Worm (Caenorhabditis elegans) whole organism, L1 larva: Measurements from ENCODE around the gene F54E7.9.

Experiments
- C04F5.9 ChIP-seq: sonication (generic microtip); optimal IDR thresholded peaks from 2 replicates; lab custom pipeline; 2016; ENCODE audit warnings: missing genetic modification characterization, missing compliant biosample characterization
- C16A3.4 ChIP-seq: fragments of 150-350 bp; optimal IDR thresholded peaks from 2 replicates; lab custom pipeline; 2014; ENCODE audit warnings: missing biosample characterization, missing genetic modification characterization
- F16B12.6 ChIP-seq: fragments of 150-350 bp; optimal IDR thresholded peaks from 2 replicates; lab custom pipeline; 2014; ENCODE audit warnings: missing biosample characterization, missing genetic modification characterization
- Y116A8C.19 ChIP-seq: sonication (generic microtip); optimal IDR thresholded peaks from 2 replicates; lab custom pipeline; 2016; ENCODE audit warnings: missing compliant biosample characterization, missing genetic modification characterization, borderline replicate concordance
- alr-1 ChIP-seq: fragments of 200-800 bp; sonication (Bioruptor generic); optimal IDR thresholded peaks from 2 replicates; lab custom pipeline; 2018; ENCODE audit warnings: borderline replicate concordance, mild to moderate bottlenecking, missing genetic modification characterization, missing compliant biosample characterization
- aly-2 ChIP-seq: fragments of 150-350 bp; optimal IDR thresholded peaks from 2 replicates; lab custom pipeline; 2014; ENCODE audit warnings: missing biosample characterization, missing genetic modification characterization
- ama-1 ChIP-seq: fragments of 150-350 bp; optimal IDR thresholded peaks from 2 replicates; lab custom pipeline; 2014
- ceh-8 ChIP-seq: fragments of 200-800 bp; sonication (Bioruptor generic); optimal IDR thresholded peaks from 2 replicates; lab custom pipeline; 2018; ENCODE audit warnings: mild to moderate bottlenecking, missing genetic modification characterization, moderate library complexity, missing compliant biosample characterization
- ceh-88 ChIP-seq: fragments of 200-800 bp; sonication (Bioruptor generic); IDR thresholded peaks from 2 replicates; pipeline ENCODE4 v1.3.6; 2022; ENCODE audit warnings: missing genetic modification characterization, missing compliant biosample characterization
- dpl-1 ChIP-seq, 3 experiments: fragments of 150-350 bp in 2 of 3; sonication (generic microtip) in 1 of 3; optimal IDR thresholded peaks; 2 replicates each; lab custom pipeline; 2014 to 2017; ENCODE audit warnings: missing biosample characterization in 3 of 3, missing genetic modification characterization in 3 of 3, missing genetic modification reagents in 3 of 3
- dsc-1 ChIP-seq: sonication (generic microtip); optimal IDR thresholded peaks from 2 replicates; lab custom pipeline; 2016; ENCODE audit warnings: mild to moderate bottlenecking, missing genetic modification characterization, missing compliant biosample characterization
- efl-3 ChIP-seq: fragments of 200-800 bp; sonication (Bioruptor generic); optimal IDR thresholded peaks from 2 replicates; lab custom pipeline; 2018; ENCODE audit warnings: mild to moderate bottlenecking, missing genetic modification characterization, missing compliant biosample characterization
- egl-13 ChIP-seq: sonication (generic microtip); optimal IDR thresholded peaks from 2 replicates; lab custom pipeline; 2016; ENCODE audit warnings: missing genotype, missing genetic modification reagents, missing genetic modification characterization, missing compliant biosample characterization
- egl-27 ChIP-seq, 2 experiments: fragments of 150-350 bp in 1 of 2; sonication (generic microtip); optimal IDR thresholded peaks; 3 replicates each; lab custom pipeline; 2017 to 2018; ENCODE audit warnings: missing biosample characterization in 2 of 2, missing genetic modification characterization in 2 of 2, missing genetic modification reagents in 2 of 2
- elt-3 ChIP-seq, 6 experiments: fragments of 150-350 bp in 1 of 6; sonication (generic microtip); optimal IDR thresholded peaks; 2 replicates each; lab custom pipeline; 2017 to 2018; ENCODE audit warnings: missing biosample characterization in 6 of 6, missing genetic modification characterization in 6 of 6, inconsistent platforms in 1 of 6
- fkh-10 ChIP-seq: sonication (generic microtip); optimal IDR thresholded peaks from 2 replicates; lab custom pipeline; 2017; ENCODE audit warnings: missing biosample characterization, missing genetic modification reagents, missing genetic modification characterization
- fkh-4 ChIP-seq: sonication (generic microtip); optimal IDR thresholded peaks from 2 replicates; lab custom pipeline; 2016; ENCODE audit warnings: missing compliant biosample characterization, missing genetic modification characterization, borderline replicate concordance
- fkh-8 ChIP-seq: sonication (generic microtip); optimal IDR thresholded peaks from 2 replicates; lab custom pipeline; 2016; ENCODE audit warnings: mild to moderate bottlenecking, missing genetic modification characterization, missing compliant biosample characterization
- fos-1 ChIP-seq: fragments of 150-350 bp; optimal IDR thresholded peaks from 2 replicates; lab custom pipeline; 2014; ENCODE audit warnings: missing biosample characterization, missing genetic modification characterization
- grh-1 ChIP-seq: fragments of 200-800 bp; sonication (Bioruptor generic); IDR thresholded peaks from 2 replicates; pipeline ENCODE4 v1.3.6; 2022; ENCODE audit warnings: missing genetic modification reagents, missing genetic modification characterization, missing compliant biosample characterization
- hlh-4 ChIP-seq: sonication (generic microtip); optimal IDR thresholded peaks from 2 replicates; lab custom pipeline; 2016; ENCODE audit warnings: mild to moderate bottlenecking, missing genetic modification characterization, missing compliant biosample characterization
- irx-1 ChIP-seq: sonication (generic microtip); optimal IDR thresholded peaks from 2 replicates; lab custom pipeline; 2016; ENCODE audit warnings: missing genetic modification characterization, missing compliant biosample characterization
- isw-1 ChIP-seq: fragments of 200-800 bp; sonication (Bioruptor generic); IDR thresholded peaks from 2 replicates; pipeline ENCODE4 v1.3.6; 2022; ENCODE audit warnings: missing genetic modification characterization, missing compliant biosample characterization
- lin-35 ChIP-seq, 2 experiments: fragments of 150-350 bp; optimal IDR thresholded peaks; 2 replicates each; lab custom pipeline; 2014; ENCODE audit warnings: missing biosample characterization in 2 of 2, missing genetic modification characterization in 2 of 2, missing genetic modification reagents in 2 of 2
- lin-39 ChIP-seq: fragments of 150-350 bp; optimal IDR thresholded peaks from 2 replicates; lab custom pipeline; 2014; ENCODE audit warnings: missing biosample characterization, missing genetic modification reagents, missing genetic modification characterization
- mep-1 ChIP-seq: fragments of 150-350 bp; optimal IDR thresholded peaks from 2 replicates; lab custom pipeline; 2014; ENCODE audit warnings: missing biosample characterization, missing genetic modification characterization
- nhr-11 ChIP-seq: fragments of 150-350 bp; optimal IDR thresholded peaks from 2 replicates; lab custom pipeline; 2014; ENCODE audit warnings: missing biosample characterization, missing genetic modification characterization
- nhr-12 ChIP-seq: sonication (generic microtip); optimal IDR thresholded peaks from 2 replicates; lab custom pipeline; 2017; ENCODE audit warnings: missing biosample characterization, missing genetic modification characterization
- nhr-20 ChIP-seq: sonication (generic microtip); optimal IDR thresholded peaks from 2 replicates; lab custom pipeline; 2016; ENCODE audit warnings: mild to moderate bottlenecking, missing genetic modification characterization, missing compliant biosample characterization
- nhr-71 ChIP-seq: sonication (generic microtip); optimal IDR thresholded peaks from 2 replicates; lab custom pipeline; 2016; ENCODE audit warnings: mild to moderate bottlenecking, missing genetic modification characterization, moderate library complexity, missing compliant biosample characterization
- nhr-76 ChIP-seq: sonication (generic microtip); optimal IDR thresholded peaks from 2 replicates; lab custom pipeline; 2017; ENCODE audit warnings: missing biosample characterization, missing genetic modification characterization
- nhr-85 ChIP-seq: sonication (generic microtip); peaks from one replicate; lab custom pipeline; 2016; ENCODE audit warnings: missing genetic modification characterization, inconsistent platforms, missing compliant biosample characterization
- pag-3 ChIP-seq: sonication (generic microtip); optimal IDR thresholded peaks from 2 replicates; lab custom pipeline; 2017; ENCODE audit warnings: missing genetic modification characterization, mild to moderate bottlenecking, missing compliant biosample characterization, antibody characterized with exemption, borderline replicate concordance; ENCODE audit not compliant: insufficient read depth
- pax-3 ChIP-seq: fragments of 200-800 bp; sonication (Bioruptor generic); optimal IDR thresholded peaks from 2 replicates; lab custom pipeline; 2018; ENCODE audit warnings: mild to moderate bottlenecking, missing genetic modification characterization, moderate library complexity, missing compliant biosample characterization
- skn-1 ChIP-seq: fragments of 150-350 bp; optimal IDR thresholded peaks from 2 replicates; lab custom pipeline; 2014; ENCODE audit warnings: missing biosample characterization, missing genetic modification characterization
- snpc-4 ChIP-seq: fragments of 150-350 bp; optimal IDR thresholded peaks from 2 replicates; lab custom pipeline; 2014; ENCODE audit warnings: missing biosample characterization, missing genetic modification characterization
- sox-4 ChIP-seq: sonication (generic microtip); optimal IDR thresholded peaks from 2 replicates; lab custom pipeline; 2016; ENCODE audit warnings: missing genetic modification characterization, missing compliant biosample characterization
- tlp-1 ChIP-seq: fragments of 150-350 bp; optimal IDR thresholded peaks from 2 replicates; lab custom pipeline; 2014; ENCODE audit warnings: missing biosample characterization, missing genetic modification characterization
- unc-130 ChIP-seq: fragments of 150-350 bp; optimal IDR thresholded peaks from 2 replicates; lab custom pipeline; 2017; ENCODE audit warnings: missing biosample characterization, missing genetic modification characterization, inconsistent platforms
- unc-62 ChIP-seq: fragments of 150-350 bp; optimal IDR thresholded peaks from 2 replicates; lab custom pipeline; 2014; ENCODE audit warnings: missing biosample characterization, missing genetic modification reagents, missing genetic modification characterization
- unc-86 ChIP-seq: sonication (generic microtip); optimal IDR thresholded peaks from 2 replicates; lab custom pipeline; 2016; ENCODE audit warnings: missing genetic modification characterization, missing compliant biosample characterization
- unc-98 ChIP-seq: fragments of 200-800 bp; sonication (Bioruptor generic); IDR thresholded peaks from 2 replicates; pipeline ENCODE4 v1.3.6; 2022; ENCODE audit warnings: missing genetic modification characterization, missing compliant biosample characterization
- xbp-1 ChIP-seq: sonication (generic microtip); optimal IDR thresholded peaks from 2 replicates; lab custom pipeline; 2016; ENCODE audit warnings: missing genetic modification characterization, missing compliant biosample characterization
- zag-1 ChIP-seq: fragments of 150-350 bp; optimal IDR thresholded peaks from 2 replicates; lab custom pipeline; 2014; ENCODE audit warnings: missing biosample characterization, missing genetic modification characterization
- zip-4 ChIP-seq: fragments of 200-800 bp; sonication (Bioruptor generic); optimal IDR thresholded peaks from 2 replicates; lab custom pipeline; 2018; ENCODE audit warnings: mild to moderate bottlenecking, missing genetic modification characterization, moderate library complexity, missing compliant biosample characterization
- ztf-11 ChIP-seq, 2 experiments: sonication (generic microtip); optimal IDR thresholded peaks; 2 replicates each; lab custom pipeline; 2016 to 2017; ENCODE audit warnings: missing genetic modification characterization in 2 of 2, missing biosample characterization in 1 of 2, missing compliant biosample characterization in 1 of 2
- ztf-4 ChIP-seq: fragments of 150-350 bp; optimal IDR thresholded peaks from 2 replicates; lab custom pipeline; 2014; ENCODE audit warnings: missing biosample characterization, missing genetic modification characterization

The F54E7.9 gene

DNA sequence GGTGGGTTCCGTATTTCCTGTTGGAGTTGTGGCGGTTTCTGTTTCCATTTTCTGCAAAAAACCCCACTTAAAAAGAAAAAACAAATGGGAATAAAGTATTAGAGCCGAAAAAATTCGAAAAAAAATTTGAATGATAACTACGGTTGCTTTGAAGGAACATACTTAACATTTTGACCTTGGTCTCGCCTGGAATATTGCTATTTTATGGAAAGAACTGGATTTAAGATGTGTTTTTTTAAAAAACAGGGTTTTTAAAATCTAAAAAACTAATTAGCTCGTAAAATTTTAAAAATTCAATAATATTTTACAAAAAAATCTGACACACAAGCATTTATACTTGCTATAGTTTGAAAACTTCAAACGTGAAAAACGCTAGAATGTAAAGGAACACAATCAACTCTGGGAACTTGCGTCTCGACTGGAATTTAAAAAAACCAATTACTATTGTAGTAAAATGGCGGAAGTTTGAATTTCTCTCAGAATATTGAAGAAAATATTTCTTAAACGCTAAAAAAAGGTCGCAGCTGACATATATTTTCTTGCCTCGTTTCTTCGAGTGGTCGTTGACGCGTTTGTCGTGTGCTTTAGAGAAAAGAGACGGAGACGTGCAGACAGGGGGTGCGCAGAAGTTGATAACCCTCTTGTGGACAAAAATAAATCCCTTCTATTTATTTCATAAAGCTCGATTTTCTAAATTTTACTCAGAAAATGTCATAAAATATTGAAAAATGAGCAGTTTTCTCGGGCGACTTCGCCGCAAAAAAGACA lies 20.5 kb upstream of the F54E7.9 start, which contains the start of the genes lgg-3 and rgs-5 (continued):
- TF ChIP-seq nhr-20 (tag; lab: Kevin White, UChicago) = peak; percentile 3
- no peak for TF ChIP-seq snpc-4
- no peak for TF ChIP-seq unc-62
- TF ChIP-seq ztf-4 (tag; lab: Kevin White, UChicago) = no peak
- no peak for TF ChIP-seq egl-13 (tag; lab: Kevin White, UChicago)
- TF ChIP-seq egl-27 (tag; optimal IDR thresholded peaks at IDR 0.05; lab: Kevin White, UChicago) = no peak
- TF ChIP-seq pag-3 (tag; lab: Kevin White, UChicago) = no peak

DNA sequence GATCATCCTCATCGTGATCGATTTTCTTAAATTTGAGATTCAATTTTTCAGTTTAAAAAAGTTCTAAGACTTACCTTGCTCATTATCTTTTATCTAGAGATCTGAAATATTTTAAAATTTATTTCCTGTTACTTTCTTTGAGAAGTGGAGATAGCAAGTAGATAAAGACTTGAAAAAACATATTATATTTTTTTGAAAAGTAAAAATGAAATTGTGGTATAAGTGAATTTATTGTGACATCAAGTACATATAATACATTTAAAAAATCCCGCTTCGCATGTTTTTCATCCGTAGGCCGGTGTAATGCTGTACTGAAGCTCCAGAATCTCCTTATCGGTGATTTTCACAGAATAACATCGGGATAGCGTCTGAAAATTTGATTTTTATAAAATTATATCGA lies 19.6 kb upstream of the F54E7.9 start, which contains the start of gene B0336.7:
TSS of gene B0336.7 (minus strand) at position 101 of the 400 bp plus-strand sequence.
- no peak for TF ChIP-seq unc-86 (tag; lab: Kevin White, UChicago)
- no peak for TF ChIP-seq zip-4 (GFP tag; lab: Kevin White, UChicago)
- no peak for TF ChIP-seq lin-35 (GFP tag; optimal IDR thresholded peaks at IDR 0.05; lab: Kevin White, UChicago)
- no peak for TF ChIP-seq skn-1 (tag; lab: Kevin White, UChicago)
- no peak for TF ChIP-seq lin-39
- no peak for TF ChIP-seq F16B12.6 (tag; lab: Kevin White, UChicago)
- no peak for TF ChIP-seq nhr-85 (tag; lab: Kevin White, UChicago)
- TF ChIP-seq dpl-1 (GFP tag; optimal IDR thresholded peaks at IDR 0.05; lab: Kevin White, UChicago) = no peak
- TF ChIP-seq nhr-76 = no peak
- TF ChIP-seq nhr-12 (tag; lab: Kevin White, UChicago) = no peak
- no peak for TF ChIP-seq fos-1 (tag; lab: Kevin White, UChicago)
- TF ChIP-seq ztf-11 (tag; optimal IDR thresholded peaks at IDR 0.05; lab: Kevin White, UChicago) = no peak
- no peak for TF ChIP-seq zag-1 (tag; lab: Kevin White, UChicago)
- TF ChIP-seq pax-3 (tag; lab: Kevin White, UChicago) = no peak

DNA sequence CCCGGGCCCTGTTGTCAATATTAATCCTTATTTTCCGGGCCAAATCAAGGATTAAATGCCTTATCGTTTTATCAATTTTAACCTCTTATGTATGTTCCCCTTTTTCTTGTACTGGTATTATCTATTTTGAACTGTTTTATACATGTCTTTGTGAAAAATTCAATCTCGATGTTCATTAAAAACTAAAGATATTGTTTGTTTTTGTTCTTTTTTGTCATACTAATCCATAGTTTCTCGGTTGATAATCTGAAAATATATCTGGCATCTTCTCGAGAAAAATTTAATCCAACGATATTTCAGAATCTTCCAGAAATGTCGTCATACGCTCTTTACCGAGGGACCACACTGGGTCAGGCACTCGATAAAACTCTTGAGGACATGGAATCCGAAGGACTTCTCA lies 16.0 kb upstream of the F54E7.9 start, which contains the start of gene B0336.13:
TSS of gene B0336.13 (plus strand) at position 301 of the 400 bp plus-strand sequence.
- no peak for TF ChIP-seq mep-1 (tag; lab: Kevin White, UChicago)
- TF ChIP-seq sox-4 (tag; lab: Kevin White, UChicago) = no peak
- no peak for TF ChIP-seq fkh-4 (tag; lab: Kevin White, UChicago)
- TF ChIP-seq F16B12.6 (tag; lab: Kevin White, UChicago) = no peak
- no peak for TF ChIP-seq hlh-4 (tag; lab: Kevin White, UChicago)
- TF ChIP-seq ceh-8 (GFP tag; lab: Kevin White, UChicago) = no peak
- TF ChIP-seq ama-1 (lab: Kevin White, UChicago) = no peak
- no peak for TF ChIP-seq C16A3.4 (tag; lab: Kevin White, UChicago)
- TF ChIP-seq grh-1 (GFP tag; lab: Robert Waterston, UW) = no peak
- TF ChIP-seq fkh-8 (tag; lab: Kevin White, UChicago) = no peak
- no peak for TF ChIP-seq ceh-88 (GFP tag; lab: Robert Waterston, UW)
- no peak for TF ChIP-seq nhr-71
- TF ChIP-seq Y116A8C.19 = no peak
- no peak for TF ChIP-seq efl-3
- no peak for TF ChIP-seq tlp-1
- TF ChIP-seq nhr-85 (tag; lab: Kevin White, UChicago) = no peak
- TF ChIP-seq, all 84 proteins: peak for 0

DNA sequence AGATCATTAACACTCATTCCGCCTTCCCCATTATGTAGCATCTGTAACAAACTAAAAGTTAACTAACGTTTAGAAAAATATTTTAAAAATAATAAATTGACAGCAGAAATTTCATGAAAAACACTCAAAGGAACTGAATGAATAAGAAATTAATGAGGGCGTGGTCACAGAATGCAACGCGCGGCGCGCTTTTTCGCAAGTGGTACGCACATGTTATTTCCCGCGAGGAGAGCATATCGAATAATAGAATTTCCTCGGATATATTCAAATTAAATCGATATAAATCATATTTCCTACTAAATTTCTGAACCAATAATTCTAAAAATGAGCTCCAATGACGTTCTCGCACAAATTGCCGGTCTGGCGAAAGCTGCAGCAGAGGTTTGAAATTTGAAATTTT lies 15.0 kb upstream of the F54E7.9 start, which contains the start of the genes abi-1 and arle-14:
TSS of gene abi-1 (minus strand) at position 51 of the 400 bp plus-strand sequence.
TSS of gene arle-14 (plus strand) at position 217 of the 400 bp plus-strand sequence.
- TF ChIP-seq dpl-1 (GFP tag; optimal IDR thresholded peaks at IDR 0.05; lab: Kevin White, UChicago) = peak in 2 of 3 experiments; percentile 22 to 32
- no peak for TF ChIP-seq zip-4 (GFP tag; lab: Kevin White, UChicago)
- peak; percentile 30 for TF ChIP-seq xbp-1 (tag; lab: Kevin White, UChicago)
- no peak for TF ChIP-seq fkh-8 (tag; lab: Kevin White, UChicago)
- TF ChIP-seq unc-130 = peak; percentile 9
- no peak for TF ChIP-seq unc-98 (GFP tag; lab: Robert Waterston, UW)
- no peak for TF ChIP-seq fkh-10
- TF ChIP-seq nhr-85 (tag; lab: Kevin White, UChicago) = peak; percentile 37
- no peak for TF ChIP-seq alr-1 (tag; lab: Kevin White, UChicago)
- no peak for TF ChIP-seq nhr-11 (tag; lab: Kevin White, UChicago)
- no peak for TF ChIP-seq C04F5.9 (tag; lab: Kevin White, UChicago)
- TF ChIP-seq dsc-1 (tag; lab: Kevin White, UChicago) = peak; percentile 50
- no peak for TF ChIP-seq elt-3 (tag; optimal IDR thresholded peaks at IDR 0.05; lab: Kevin White, UChicago)
- TF ChIP-seq lin-35 (GFP tag; optimal IDR thresholded peaks at IDR 0.05; lab: Kevin White, UChicago) = peak; percentile 17 to 22
- TF ChIP-seq mep-1 (tag; lab: Kevin White, UChicago) = peak; percentile 18
- no peak for TF ChIP-seq irx-1 (tag; lab: Kevin White, UChicago)
- no peak for TF ChIP-seq aly-2 (tag; lab: Kevin White, UChicago)
- TF ChIP-seq ceh-88 (GFP tag; lab: Robert Waterston, UW) = no peak
- TF ChIP-seq isw-1 (GFP tag; lab: Robert Waterston, UW) = no peak
